Worm (Caenorhabditis elegans) whole organism, L1 larva: ENCODE data around the gene sid-5.

Experiments
- alr-1 ChIP-seq: fragments of 200-800 bp; sonication (Bioruptor generic); optimal IDR thresholded peaks from 2 replicates; lab custom pipeline; 2018; ENCODE audit warnings: borderline replicate concordance, mild to moderate bottlenecking, missing genetic modification characterization, missing compliant biosample characterization
- aly-2 ChIP-seq: fragments of 150-350 bp; optimal IDR thresholded peaks from 2 replicates; lab custom pipeline; 2014; ENCODE audit warnings: missing biosample characterization, missing genetic modification characterization
- ama-1 ChIP-seq: fragments of 150-350 bp; optimal IDR thresholded peaks from 2 replicates; lab custom pipeline; 2014
- hpl-2 ChIP-seq: fragments of 150-350 bp; optimal IDR thresholded peaks from 2 replicates; lab custom pipeline; 2014; ENCODE audit warnings: missing biosample characterization, missing genetic modification reagents, missing genetic modification characterization
- jun-1 ChIP-seq: fragments of 150-350 bp; optimal IDR thresholded peaks from 2 replicates; lab custom pipeline; 2014; ENCODE audit warnings: missing biosample characterization, missing genetic modification reagents, missing genetic modification characterization
- mep-1 ChIP-seq: fragments of 150-350 bp; optimal IDR thresholded peaks from 2 replicates; lab custom pipeline; 2014; ENCODE audit warnings: missing biosample characterization, missing genetic modification characterization
- nhr-11 ChIP-seq: fragments of 150-350 bp; optimal IDR thresholded peaks from 2 replicates; lab custom pipeline; 2014; ENCODE audit warnings: missing biosample characterization, missing genetic modification characterization
- nhr-237 ChIP-seq: fragments of 150-350 bp; optimal IDR thresholded peaks from 2 replicates; lab custom pipeline; 2014; ENCODE audit warnings: missing biosample characterization, missing genetic modification characterization
- unc-30 ChIP-seq: sonication (generic microtip); optimal IDR thresholded peaks from 2 replicates; lab custom pipeline; 2017; ENCODE audit warnings: missing biosample characterization, missing genetic modification characterization

- no peak for TF ChIP-seq mep-1 (tag; lab: Kevin White, UChicago)
- TF ChIP-seq jun-1 (tag; lab: Kevin White, UChicago): no peak
- TF ChIP-seq hpl-2 (GFP tag; lab: Kevin White, UChicago): no peak
- no peak for TF ChIP-seq ama-1 (lab: Kevin White, UChicago)
- no peak for TF ChIP-seq aly-2 (tag; lab: Kevin White, UChicago)
- no peak for TF ChIP-seq alr-1
- TF ChIP-seq nhr-11 (tag; lab: Kevin White, UChicago): no peak
- TF ChIP-seq nhr-237: no peak
- TF ChIP-seq unc-30 (tag; lab: Kevin White, UChicago): no peak
These were observed 10.4 kb upstream of the sid-5 start for ce11 chrX:6894104-6894503.
